Worm (Caenorhabditis elegans): ENCODE measurements around the gene srh-31.

DNA sequence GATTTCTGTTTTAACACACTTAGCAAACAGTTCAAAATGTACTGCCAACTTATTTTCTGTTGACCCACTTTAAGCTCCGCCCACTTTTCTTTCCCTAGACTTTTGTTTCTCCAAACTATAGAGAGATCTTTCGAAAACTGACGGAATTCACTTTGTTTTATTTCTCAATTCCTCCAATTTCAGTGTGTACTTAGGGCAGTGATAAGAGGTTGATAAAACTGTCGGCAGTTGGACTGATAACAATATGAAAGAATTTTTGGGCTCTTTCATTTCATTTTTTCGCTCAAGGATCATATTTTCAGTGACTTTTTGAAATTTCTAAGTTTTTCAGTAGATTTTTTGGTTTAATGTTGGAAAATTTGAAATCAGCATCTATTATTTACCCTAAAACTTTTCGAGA lies 47.9 kb downstream of the srh-31 start:
- TF ChIP-seq W03F9.2 (tag; optimal IDR thresholded peaks at IDR 0.05) (no peak), him-1 (tag; optimal IDR thresholded peaks at IDR 0.05) (no peak)

Data from whole organism, L4/young adult.